Fruit fly (Drosophila melanogaster): ENCODE measurements around the gene CCT1.

Gene CCT1

dm6 chr3R:22503630-22504029, 12.4 kb upstream of the CCT1 start (continued):
- TF ChIP-seq CG32767 (GFP tag; IDR thresholded peaks at IDR 0.05) = no peak
- no peak for TF ChIP-seq dimm (GFP tag; IDR thresholded peaks at IDR 0.05)
- peak; percentile 24 for TF ChIP-seq PHDP (tag; optimal IDR thresholded peaks at IDR 0.05)
- no peak for TF ChIP-seq TFAM (GFP tag; optimal IDR thresholded peaks at IDR 0.05)
- TF ChIP-seq CG12659 (GFP tag; optimal IDR thresholded peaks at IDR 0.05) = no peak
- peak; percentile 15 for TF ChIP-seq ind (GFP tag; optimal IDR thresholded peaks at IDR 0.05)
- peak; percentile 19 for TF ChIP-seq CG15269 (tag; optimal IDR thresholded peaks at IDR 0.05)
- TF ChIP-seq HHEX (GFP tag; optimal IDR thresholded peaks at IDR 0.05) = no peak
- TF ChIP-seq caup (GFP tag; optimal IDR thresholded peaks at IDR 0.05; ENCODE audit: severe bottlenecking) = peak; percentile 30
- no peak for TF ChIP-seq gsb-n (tag; optimal IDR thresholded peaks at IDR 0.05)
- TF ChIP-seq CG8290 (GFP tag; optimal IDR thresholded peaks at IDR 0.05) = no peak
- peak in 1 of 2 experiments; percentile 65 for TF ChIP-seq CG8290 (tag; optimal IDR thresholded peaks at IDR 0.05)
- no peak for TF ChIP-seq CG10654 (GFP tag; optimal IDR thresholded peaks at IDR 0.05)
- TF ChIP-seq odd (GFP tag; optimal IDR thresholded peaks at IDR 0.05) = no peak
- TF ChIP-seq CG3726 (GFP tag; IDR thresholded peaks at IDR 0.05) = no peak
- TF ChIP-seq pfk (GFP tag; optimal IDR thresholded peaks at IDR 0.05) = no peak
- TF ChIP-seq BtbVII (GFP tag; optimal IDR thresholded peaks at IDR 0.05) = no peak
- TF ChIP-seq otp (GFP tag; IDR thresholded peaks at IDR 0.05) = no peak
- TF ChIP-seq CG2875 (GFP tag; optimal IDR thresholded peaks at IDR 0.05) = no peak
- TF ChIP-seq Meics (GFP tag; optimal IDR thresholded peaks at IDR 0.05) = peak; percentile 56
- TF ChIP-seq CG16813 (GFP tag; IDR thresholded peaks at IDR 0.05; ENCODE audit: partially characterized antibody) = no peak
- no peak for TF ChIP-seq chif (GFP tag; optimal IDR thresholded peaks at IDR 0.05)
- no peak for TF ChIP-seq ssp (GFP tag; IDR thresholded peaks at IDR 0.05)
- TF ChIP-seq pho (GFP tag; optimal IDR thresholded peaks at IDR 0.05) = peak; percentile 14
- TF ChIP-seq CG31365 (tag; optimal IDR thresholded peaks at IDR 0.05) = no peak
- no peak for TF ChIP-seq twi (tag; optimal IDR thresholded peaks at IDR 0.05)
- TF ChIP-seq fd102C (GFP tag; optimal IDR thresholded peaks at IDR 0.05) = no peak
- TF ChIP-seq NC2α (GFP tag; optimal IDR thresholded peaks at IDR 0.05) = no peak
- peak; percentile 76 for TF ChIP-seq CG18599 (GFP tag; optimal IDR thresholded peaks at IDR 0.05)
- no peak for TF ChIP-seq CG13624 (GFP tag; optimal IDR thresholded peaks at IDR 0.05)
- no peak for TF ChIP-seq Dad (GFP tag; optimal IDR thresholded peaks at IDR 0.05)
- no peak for TF ChIP-seq CG14014 (GFP tag; IDR thresholded peaks at IDR 0.05)
- TF ChIP-seq sna (GFP tag; IDR thresholded peaks at IDR 0.05; ENCODE audit: partially characterized antibody) = no peak
- peak; percentile 48; the same call in 2 of the 3 replicates for TF ChIP-seq row (GFP tag; IDR thresholded peaks at IDR 0.05)
- TF ChIP-seq tup (GFP tag; optimal IDR thresholded peaks at IDR 0.05) = no peak
- no peak for TF ChIP-seq CG12236 (GFP tag; optimal IDR thresholded peaks at IDR 0.05)
- TF ChIP-seq CG2199 (GFP tag; IDR thresholded peaks at IDR 0.05) = no peak
- TF ChIP-seq CG1233 (GFP tag; optimal IDR thresholded peaks at IDR 0.05) = no peak
- no peak for TF ChIP-seq oc (tag; optimal IDR thresholded peaks at IDR 0.05)
- no peak for TF ChIP-seq HLH3B (GFP tag; IDR thresholded peaks at IDR 0.05)
- no peak for TF ChIP-seq CG6854 (GFP tag; optimal IDR thresholded peaks at IDR 0.05)
- no peak for TF ChIP-seq CG3838 (GFP tag; optimal IDR thresholded peaks at IDR 0.05)
- no peak for TF ChIP-seq CG30431 (GFP tag; optimal IDR thresholded peaks at IDR 0.05)
- no peak for TF ChIP-seq Antp (GFP tag; optimal IDR thresholded peaks at IDR 0.05)
- no peak for TF ChIP-seq CG8359 (GFP tag; optimal IDR thresholded peaks at IDR 0.05; ENCODE audit: borderline replicate concordance)
- no peak for TF ChIP-seq CG8944 (GFP tag; optimal IDR thresholded peaks at IDR 0.05)
- TF ChIP-seq CG6689 (GFP tag; IDR thresholded peaks at IDR 0.05) = no peak
- no peak for TF ChIP-seq prd (optimal IDR thresholded peaks at IDR 0.05)
- peak; percentile 40; the same call in 1 of the 3 replicates for TF ChIP-seq prd (GFP tag; IDR thresholded peaks at IDR 0.05)
- TF ChIP-seq CG13123 (GFP tag; optimal IDR thresholded peaks at IDR 0.05) = no peak
- TF ChIP-seq E2f1 (GFP tag; IDR thresholded peaks at IDR 0.05) = peak; percentile 33; the same call in 1 of the 2 replicates
- peak; percentile 45; the same call in 1 of the 2 replicates for TF ChIP-seq slbo (GFP tag; IDR thresholded peaks at IDR 0.05)
